Fruit fly (Drosophila melanogaster): ENCODE measurements around the gene CG42680.
A peak's percentile ranks its signal among the peaks of the same experiment; 100 is the strongest.

The CG42680 gene

DNA sequence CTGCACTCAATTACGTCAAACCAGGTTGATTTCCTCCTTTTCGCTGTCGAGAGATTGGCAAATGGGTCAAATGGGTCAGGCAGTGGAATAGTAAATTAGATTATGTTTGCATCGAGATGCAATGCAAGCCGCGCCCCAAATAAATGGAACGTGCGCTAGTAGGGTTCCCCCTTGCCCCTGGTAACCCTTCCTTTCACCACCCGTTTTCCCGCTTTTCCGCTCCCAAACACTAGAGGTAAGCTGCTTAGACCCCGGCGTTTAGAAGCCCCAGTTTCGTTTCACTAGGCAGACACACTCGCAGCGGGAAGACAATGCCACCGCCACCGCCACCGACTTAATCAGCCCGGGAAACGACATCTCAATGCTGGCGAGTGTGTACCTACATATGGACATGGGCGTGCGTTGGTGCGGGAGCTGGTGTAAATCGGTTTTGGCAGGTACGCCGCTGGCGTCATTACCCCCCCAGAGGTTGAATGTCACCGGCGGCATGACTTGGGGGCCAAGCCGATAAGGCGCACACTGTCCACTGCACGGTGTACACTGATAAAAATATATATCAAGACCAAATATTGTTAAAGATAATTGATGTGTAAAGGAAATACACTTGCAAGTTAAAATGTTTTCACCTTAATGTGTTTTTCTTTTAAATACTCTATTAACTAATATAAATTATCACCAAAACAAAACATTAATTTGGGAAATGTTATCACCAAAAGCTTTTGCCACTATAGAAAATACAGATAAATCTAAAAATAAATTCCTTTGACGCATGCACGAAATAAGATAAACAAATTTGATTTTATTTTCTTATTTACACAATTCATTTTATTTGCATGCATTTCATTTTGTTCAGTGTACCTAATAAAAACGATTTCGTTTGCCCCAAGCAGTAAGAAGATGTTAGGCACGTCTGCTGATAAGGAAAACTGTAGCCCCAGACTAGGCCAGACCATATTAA lies 25.2 kb upstream of the CG42680 start (continued):
- TF ChIP-seq Atf3 (GFP tag; optimal IDR thresholded peaks at IDR 0.05), result peak; percentile 3
- no peak for TF ChIP-seq CG15073 (GFP tag; optimal IDR thresholded peaks at IDR 0.05)
- peak; percentile 3 for TF ChIP-seq Camta (GFP tag; optimal IDR thresholded peaks at IDR 0.05)
- no peak for TF ChIP-seq Neu2 (GFP tag; optimal IDR thresholded peaks at IDR 0.05; ENCODE audit: borderline replicate concordance)
- peak; percentile 31 for TF ChIP-seq CG13123 (GFP tag; optimal IDR thresholded peaks at IDR 0.05)
- TF ChIP-seq hkb (optimal IDR thresholded peaks at IDR 0.05), result no peak
- TF ChIP-seq hkb (GFP tag; IDR thresholded peaks at IDR 0.05), result 0 out of 2 replicates have a peak, but pooled peaks have one; percentile 28
- TF ChIP-seq CG8478 (optimal IDR thresholded peaks at IDR 0.05), result no peak
- TF ChIP-seq CG30403 (GFP tag; optimal IDR thresholded peaks at IDR 0.05), result peak; percentile 93
- TF ChIP-seq CG8924 (tag; optimal IDR thresholded peaks at IDR 0.05), result peak; percentile 92
- TF ChIP-seq schlank (tag; optimal IDR thresholded peaks at IDR 0.05), result no peak
- TF ChIP-seq CG12104 (GFP tag; optimal IDR thresholded peaks at IDR 0.05), result peak; percentile 48
- peak; percentile 21; the same call in 1 of the 2 replicates for TF ChIP-seq CG4404 (GFP tag; IDR thresholded peaks at IDR 0.05)
- TF ChIP-seq dmrt11E (tag; optimal IDR thresholded peaks at IDR 0.05), result peak; percentile 86
- TF ChIP-seq Fer1 (GFP tag; optimal IDR thresholded peaks at IDR 0.05), result peak; percentile 88
- no peak for TF ChIP-seq CG8765 (GFP tag; IDR thresholded peaks at IDR 0.05)
- peak; percentile 77 for TF ChIP-seq CG12299 (tag; optimal IDR thresholded peaks at IDR 0.05)
- TF ChIP-seq CG12659 (GFP tag; optimal IDR thresholded peaks at IDR 0.05), result peak; percentile 91
- peak; percentile 52 for TF ChIP-seq CG12219 (GFP tag; optimal IDR thresholded peaks at IDR 0.05)
- TF ChIP-seq nau (GFP tag; optimal IDR thresholded peaks at IDR 0.05), result peak; percentile 73
- TF ChIP-seq CG13424 (tag; optimal IDR thresholded peaks at IDR 0.05), result peak; percentile 89
- 0 out of 2 replicates have a peak, but pooled peaks have one; percentile 28 for TF ChIP-seq chm (GFP tag; IDR thresholded peaks at IDR 0.05)
- TF ChIP-seq hth (optimal IDR thresholded peaks at IDR 0.05), result no peak
- no peak for TF ChIP-seq Lpt (GFP tag; optimal IDR thresholded peaks at IDR 0.05)
- TF ChIP-seq CG1024 (GFP tag; IDR thresholded peaks at IDR 0.05), result no peak
- peak; percentile 22 for TF ChIP-seq Vsx1 (GFP tag; optimal IDR thresholded peaks at IDR 0.05)
- peak; percentile 66 for TF ChIP-seq Hsf (GFP tag; optimal IDR thresholded peaks at IDR 0.05)
- peak; percentile 89 for TF ChIP-seq CG9727 (GFP tag; optimal IDR thresholded peaks at IDR 0.05)
- TF ChIP-seq Sry-δ (GFP tag; optimal IDR thresholded peaks at IDR 0.05), result no peak
- TF ChIP-seq row (GFP tag; IDR thresholded peaks at IDR 0.05), result peak; percentile 85
- no peak for TF ChIP-seq cg (GFP tag; optimal IDR thresholded peaks at IDR 0.05)
- no peak for TF ChIP-seq CG17912 (GFP tag; optimal IDR thresholded peaks at IDR 0.05)
- TF ChIP-seq CG17361 (GFP tag; IDR thresholded peaks at IDR 0.05), result peak; percentile 94
- TF ChIP-seq CG17385 (GFP tag; optimal IDR thresholded peaks at IDR 0.05), result peak; percentile 85
- peak; percentile 84 for TF ChIP-seq CG10267 (tag; optimal IDR thresholded peaks at IDR 0.05)
- TF ChIP-seq CG10543 (GFP tag; optimal IDR thresholded peaks at IDR 0.05), result peak; percentile 82
- no peak for TF ChIP-seq CG33213 (GFP tag; optimal IDR thresholded peaks at IDR 0.05)
- TF ChIP-seq Spps (tag; optimal IDR thresholded peaks at IDR 0.05), result peak; percentile 71
- TF ChIP-seq Rfx (GFP tag; IDR thresholded peaks at IDR 0.05), result peak; percentile 55; the same call in 1 of the 2 replicates
- TF ChIP-seq CG7271 (tag; optimal IDR thresholded peaks at IDR 0.05), result no peak
- TF ChIP-seq CG5245 (GFP tag; optimal IDR thresholded peaks at IDR 0.05), result no peak
- TF ChIP-seq Xrp1 (GFP tag; IDR thresholded peaks at IDR 0.05), result peak; percentile 67
- TF ChIP-seq Taf1 (GFP tag; IDR thresholded peaks at IDR 0.05), result peak; percentile 48
- TF ChIP-seq inv (GFP tag; IDR thresholded peaks at IDR 0.05; ENCODE audit: partially characterized antibody), result no peak
- no peak for TF ChIP-seq her (GFP tag; optimal IDR thresholded peaks at IDR 0.05)
- peak; percentile 2 for TF ChIP-seq Antp (GFP tag; optimal IDR thresholded peaks at IDR 0.05)
- TF ChIP-seq emc (GFP tag; optimal IDR thresholded peaks at IDR 0.05), result peak; percentile 0
- TF ChIP-seq Elba2 (GFP tag; optimal IDR thresholded peaks at IDR 0.05), result peak; percentile 15
- TF ChIP-seq CG4424 (GFP tag; optimal IDR thresholded peaks at IDR 0.05), result peak; percentile 86
- TF ChIP-seq CoRest (tag; optimal IDR thresholded peaks at IDR 0.05), result peak; percentile 93
